Worm (Caenorhabditis elegans) whole organism, midembryonic: ENCODE measurements around the gene catp-3.

ENCODE experiments used
- T22C8.4 ChIP-seq: fragments of 200-800 bp; sonication (Bioruptor generic); IDR thresholded peaks from 2 replicates; pipeline ENCODE4 v1.3.6; 2022; ENCODE audit warnings: missing genetic modification characterization, missing compliant biosample characterization
- cog-1 ChIP-seq: sonication (generic microtip); optimal IDR thresholded peaks from 2 replicates; lab custom pipeline; 2016; ENCODE audit warnings: missing genetic modification characterization, missing compliant biosample characterization
- klf-2 ChIP-seq: fragments of 200-800 bp; sonication (Bioruptor generic); conservative IDR thresholded peaks from 2 replicates; pipeline ENCODE4 v1.3.6; 2022; ENCODE audit warnings: missing genetic modification reagents, missing genetic modification characterization, missing compliant biosample characterization
- tab-1 ChIP-seq: fragments of 200-800 bp; sonication (Bioruptor generic); IDR thresholded peaks from 2 replicates; pipeline ENCODE4 v1.3.6; 2022; ENCODE audit warnings: missing genetic modification characterization, missing compliant biosample characterization
- ztf-23 ChIP-seq: fragments of 200-800 bp; sonication (Bioruptor generic); IDR thresholded peaks from 2 replicates; pipeline ENCODE4 v1.3.6; 2022; ENCODE audit warnings: missing genetic modification reagents, missing genetic modification characterization, missing compliant biosample characterization
- ztf-29 ChIP-seq: fragments of 200-800 bp; sonication (Bioruptor generic); IDR thresholded peaks from 2 replicates; pipeline ENCODE4 v1.3.6; 2022; ENCODE audit warnings: missing genetic modification reagents, missing genetic modification characterization, missing compliant biosample characterization

DNA sequence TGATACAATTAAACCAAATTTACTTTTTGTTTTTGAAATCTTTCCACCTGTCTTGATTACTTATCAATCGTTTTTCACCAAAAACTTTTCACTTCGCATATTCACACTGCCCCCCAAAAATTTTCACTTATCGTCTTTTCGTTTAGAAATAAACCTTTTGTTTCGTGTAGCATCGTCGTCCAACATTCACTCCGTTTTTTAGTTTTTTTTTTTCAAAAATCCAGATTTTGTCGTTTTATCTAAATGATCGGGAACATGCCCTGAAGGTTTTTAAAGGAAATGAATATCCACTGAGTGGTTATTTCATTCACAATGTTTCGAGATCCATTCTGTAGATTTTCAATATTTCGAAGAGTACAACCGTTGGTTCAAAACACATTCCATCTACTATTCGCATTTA, 42.2 kb downstream of the catp-3 start, which contains the start of gene D1014.7:
- TF ChIP-seq cog-1 (tag; lab: Kevin White, UChicago) (no peak), T22C8.4 (GFP tag; lab: Robert Waterston, UW) (no peak), ztf-29 (GFP tag; lab: Robert Waterston, UW) (no peak), klf-2 (no peak), tab-1 (GFP tag; lab: Robert Waterston, UW) (no peak), ztf-23 (no peak)
